Fruit fly (Drosophila melanogaster) whole organism, prepupa: ENCODE measurements around the gene CheA84a.

ENCODE experiments used
- CG10669 ChIP-seq: fragments of 200-800 bp; sonication (Bioruptor generic); optimal IDR thresholded peaks from 3 replicates; lab custom pipeline; 2018; ENCODE audit warnings: missing biosample characterization, mild to moderate bottlenecking, missing genetic modification characterization, moderate library complexity
- CG11902 ChIP-seq: fragments of 200-800 bp; sonication (Bioruptor generic); optimal IDR thresholded peaks from 3 replicates; lab custom pipeline; 2016; ENCODE audit warnings: missing biosample characterization, missing genetic modification characterization
- CG1621 ChIP-seq: fragments of 200-800 bp; sonication (Bioruptor generic); optimal IDR thresholded peaks from 3 replicates; lab custom pipeline; 2018; ENCODE audit warnings: missing biosample characterization, mild to moderate bottlenecking, missing genetic modification characterization
- CG31627 ChIP-seq: fragments of 200-800 bp; sonication (Bioruptor generic); optimal IDR thresholded peaks from 3 replicates; lab custom pipeline; 2016; ENCODE audit warnings: missing biosample characterization, missing genetic modification characterization
- CG32006 ChIP-seq: fragments of 200-800 bp; sonication (Bioruptor generic); optimal IDR thresholded peaks from 3 replicates; lab custom pipeline; 2017; ENCODE audit warnings: missing biosample characterization, mild to moderate bottlenecking, missing genetic modification characterization
- CG34406 ChIP-seq: fragments of 200-800 bp; sonication (Bioruptor generic); optimal IDR thresholded peaks from 3 replicates; lab custom pipeline; 2016; ENCODE audit warnings: missing biosample characterization, missing genetic modification characterization
- CG4318 ChIP-seq: fragments of 200-800 bp; sonication (Bioruptor generic); optimal IDR thresholded peaks from 3 replicates; lab custom pipeline; 2017; ENCODE audit warnings: missing biosample characterization, mild to moderate bottlenecking, missing genetic modification characterization
- CG6276 ChIP-seq: fragments of 200-800 bp; sonication (Bioruptor generic); optimal IDR thresholded peaks from 2 replicates; lab custom pipeline; 2017; ENCODE audit warnings: missing biosample characterization, mild to moderate bottlenecking, missing genetic modification characterization
- CG6854 ChIP-seq: fragments of 200-800 bp; sonication (Bioruptor generic); optimal IDR thresholded peaks from 2 replicates; lab custom pipeline; 2017; ENCODE audit warnings: missing biosample characterization, mild to moderate bottlenecking, missing genetic modification characterization
- CG8119 ChIP-seq: fragments of 200-800 bp; sonication (Bioruptor generic); IDR thresholded peaks from 3 replicates; pipeline ENCODE4 v1.3.6; 2022; ENCODE audit warnings: missing biosample characterization, missing genetic modification characterization
- CG8632 ChIP-seq: fragments of 200-800 bp; sonication (Bioruptor generic); optimal IDR thresholded peaks from 3 replicates; lab custom pipeline; 2016; ENCODE audit warnings: missing biosample characterization, missing genetic modification characterization
- CG9139 ChIP-seq: fragments of 200-800 bp; sonication (Bioruptor generic); optimal IDR thresholded peaks from 3 replicates; lab custom pipeline; 2017; ENCODE audit warnings: missing biosample characterization, mild to moderate bottlenecking, missing genetic modification characterization
- Eip78C ChIP-seq: fragments of 200-800 bp; sonication (Bioruptor generic); peaks from one replicate; lab custom pipeline; 2016; ENCODE audit warnings: missing biosample characterization, missing genetic modification characterization
- Ets21C ChIP-seq: fragments of 200-800 bp; sonication (Bioruptor generic); optimal IDR thresholded peaks from 3 replicates; lab custom pipeline; 2016; ENCODE audit warnings: missing biosample characterization, missing genetic modification characterization
- Ets96B ChIP-seq: fragments of 200-800 bp; optimal IDR thresholded peaks from 2 replicates; lab custom pipeline; 2019; ENCODE audit warnings: missing biosample characterization, mild to moderate bottlenecking, missing genetic modification characterization, moderate library complexity
- Gug ChIP-seq: fragments of 200-800 bp; sonication (Bioruptor generic); IDR thresholded peaks from 2 replicates; pipeline ENCODE4 v1.3.6; 2022; ENCODE audit warnings: missing biosample characterization, missing genetic modification characterization
- Lpt ChIP-seq: fragments of 200-800 bp; sonication (Bioruptor generic); optimal IDR thresholded peaks from 3 replicates; lab custom pipeline; 2016; ENCODE audit warnings: missing biosample characterization, missing genetic modification characterization
- Smox ChIP-seq: fragments of 200-800 bp; sonication (Bioruptor generic); optimal IDR thresholded peaks from 3 replicates; lab custom pipeline; 2016; ENCODE audit warnings: missing biosample characterization, missing genetic modification characterization
- Sox15 ChIP-seq: fragments of 200-800 bp; sonication (Bioruptor generic); optimal IDR thresholded peaks from 3 replicates; lab custom pipeline; 2016; ENCODE audit warnings: missing biosample characterization, missing genetic modification characterization
- achi ChIP-seq: fragments of 200-800 bp; sonication (Bioruptor generic); optimal IDR thresholded peaks from 3 replicates; lab custom pipeline; 2016; ENCODE audit warnings: missing biosample characterization, missing genetic modification characterization
- acj6 ChIP-seq: fragments of 200-800 bp; sonication (Bioruptor generic); optimal IDR thresholded peaks from 3 replicates; lab custom pipeline; 2016; ENCODE audit warnings: missing biosample characterization, missing genetic modification characterization
- dac ChIP-seq: fragments of 200-800 bp; sonication (Bioruptor generic); optimal IDR thresholded peaks from 2 replicates; lab custom pipeline; 2017; ENCODE audit warnings: missing biosample characterization, mild to moderate bottlenecking, missing genetic modification characterization
- esn ChIP-seq: fragments of 200-800 bp; sonication (Bioruptor generic); optimal IDR thresholded peaks from 2 replicates; lab custom pipeline; 2016; ENCODE audit warnings: missing biosample characterization, mild to moderate bottlenecking, missing genetic modification characterization, moderate library complexity
- fkh ChIP-seq: fragments of 200-800 bp; sonication (Bioruptor generic); optimal IDR thresholded peaks from 3 replicates; lab custom pipeline; 2017; ENCODE audit warnings: missing biosample characterization, mild to moderate bottlenecking, missing genetic modification characterization, moderate library complexity
- lz ChIP-seq: fragments of 200-800 bp; sonication (Bioruptor generic); optimal IDR thresholded peaks from 3 replicates; lab custom pipeline; 2016; ENCODE audit warnings: missing biosample characterization, missing genetic modification characterization
- net ChIP-seq: fragments of 200-800 bp; sonication (Bioruptor generic); optimal IDR thresholded peaks from 3 replicates; lab custom pipeline; 2016; ENCODE audit warnings: missing biosample characterization, missing genetic modification characterization
- spab ChIP-seq: fragments of 200-800 bp; sonication (Bioruptor generic); optimal IDR thresholded peaks from 2 replicates; lab custom pipeline; 2017; ENCODE audit warnings: missing biosample characterization, mild to moderate bottlenecking, missing genetic modification characterization, missing genetic modification reagents
- svp ChIP-seq: fragments of 200-800 bp; sonication (Bioruptor generic); peaks from one replicate; lab custom pipeline; 2016; ENCODE audit warnings: missing biosample characterization, missing genetic modification characterization
- topi ChIP-seq: fragments of 200-800 bp; sonication (Bioruptor generic); optimal IDR thresholded peaks from 3 replicates; lab custom pipeline; 2016; ENCODE audit warnings: missing biosample characterization, missing genetic modification characterization
- vri ChIP-seq: fragments of 200-800 bp; sonication (Bioruptor generic); optimal IDR thresholded peaks from 3 replicates; lab custom pipeline; 2016; ENCODE audit warnings: missing biosample characterization, mild to moderate bottlenecking, missing genetic modification characterization

Gene CheA84a

dm6 chr3R:8217727-8218126, 13.1 kb upstream of the CheA84a start, which contains the start of gene CG7800:
CG7800 (plus strand) TSS chr3R:8217957.
- TF ChIP-seq Eip78C (GFP tag; lab: Kevin White, UChicago), result no peak
- TF ChIP-seq svp (GFP tag; lab: Kevin White, UChicago), result no peak
- no peak for TF ChIP-seq CG32006
- TF ChIP-seq Sox15 (GFP tag; lab: Kevin White, UChicago), result no peak
- no peak for TF ChIP-seq Gug (GFP tag; lab: Robert Waterston, UW)
- no peak for TF ChIP-seq dac (GFP tag; lab: Kevin White, UChicago)
- no peak for TF ChIP-seq Smox
- TF ChIP-seq CG9139 (GFP tag; lab: Kevin White, UChicago), result no peak
- no peak for TF ChIP-seq CG11902
- no peak for TF ChIP-seq Ets21C (GFP tag; lab: Kevin White, UChicago)
- no peak for TF ChIP-seq Lpt
- TF ChIP-seq CG10669 (GFP tag; lab: Kevin White, UChicago), result no peak
- no peak for TF ChIP-seq CG8119 (GFP tag; lab: Robert Waterston, UW)
- no peak for TF ChIP-seq net
- no peak for TF ChIP-seq Ets96B
- no peak for TF ChIP-seq spab (GFP tag; lab: Kevin White, UChicago)
- no peak for TF ChIP-seq CG4318 (GFP tag; lab: Kevin White, UChicago)
- no peak for TF ChIP-seq acj6 (GFP tag; lab: Kevin White, UChicago)
- TF ChIP-seq CG34406 (GFP tag; lab: Kevin White, UChicago), result no peak
- TF ChIP-seq, all 60 proteins: peak for 0

- TF ChIP-seq CG6854 (no peak), svp (GFP tag; lab: Kevin White, UChicago) (peak; percentile 55), achi (GFP tag; lab: Kevin White, UChicago) (no peak)
These were observed 11.0 kb upstream of the CheA84a start for dm6 chr3R:8215528-8216189.

- TF ChIP-seq achi (GFP tag; lab: Kevin White, UChicago) (no peak), fkh (peak; percentile 81), esn (no peak)
These were observed 8.0 kb upstream of the CheA84a start for dm6 chr3R:8212594-8212993.

- TF ChIP-seq svp (GFP tag; lab: Kevin White, UChicago) (peak; percentile 22), CG1621 (no peak)
These were observed 6.3 kb upstream of the CheA84a start for dm6 chr3R:8210837-8211488.

dm6 chr3R:8208378-8209021, 3.9 kb upstream of the CheA84a start:
- TF ChIP-seq topi (GFP tag; lab: Kevin White, UChicago) (no peak), vri (GFP tag; lab: Kevin White, UChicago) (peak; percentile 95), CG6276 (GFP tag; lab: Kevin White, UChicago) (no peak), CG8632 (no peak), CG31627 (no peak)

- no peak for TF ChIP-seq lz (GFP tag; lab: Kevin White, UChicago)
These were observed 2.6 kb upstream of the CheA84a start for dm6 chr3R:8207276-8207654.
